Worm (Caenorhabditis elegans) whole organism, late embryonic: ENCODE data around the gene srx-12.
A peak's percentile ranks its signal among the peaks of the same experiment; 100 is the strongest.

Experiments used
- C08G9.2 ChIP-seq: sonication (generic microtip); optimal IDR thresholded peaks from 2 replicates; lab custom pipeline; 2016; ENCODE audit warnings: mild to moderate bottlenecking, missing genetic modification characterization, moderate library complexity, missing compliant biosample characterization
- C38D4.7 ChIP-seq: fragments of 200-800 bp; sonication (Bioruptor generic); optimal IDR thresholded peaks from 2 replicates; lab custom pipeline; 2018; ENCODE audit warnings: mild to moderate bottlenecking, missing genetic modification characterization, moderate library complexity, missing compliant biosample characterization
- F13H6.1 ChIP-seq: sonication (generic microtip); optimal IDR thresholded peaks from 2 replicates; lab custom pipeline; 2016; ENCODE audit warnings: missing genetic modification characterization, missing compliant biosample characterization
- K09A11.1 ChIP-seq: sonication (generic microtip); optimal IDR thresholded peaks from 2 replicates; lab custom pipeline; 2017; ENCODE audit warnings: antibody characterized with exemption, mild to moderate bottlenecking, missing genetic modification characterization, missing compliant biosample characterization; ENCODE audit not compliant: insufficient read depth
- ahr-1 ChIP-seq: sonication (generic microtip); optimal IDR thresholded peaks from 2 replicates; lab custom pipeline; 2016; ENCODE audit warnings: missing genetic modification characterization, missing compliant biosample characterization
- ama-1 ChIP-seq: fragments of 150-350 bp; optimal IDR thresholded peaks from 2 replicates; lab custom pipeline; 2014
- ceh-14 ChIP-seq: sonication (generic microtip); optimal IDR thresholded peaks from 2 replicates; lab custom pipeline; 2016; ENCODE audit warnings: missing genotype, missing genetic modification characterization, missing compliant biosample characterization
- ceh-19 ChIP-seq: fragments of 200-800 bp; sonication (Bioruptor generic); optimal IDR thresholded peaks from 2 replicates; lab custom pipeline; 2018; ENCODE audit warnings: mild to moderate bottlenecking, missing genetic modification characterization, missing compliant biosample characterization
- ceh-2 ChIP-seq: sonication (generic microtip); optimal IDR thresholded peaks from 2 replicates; lab custom pipeline; 2016; ENCODE audit warnings: missing genotype, missing genetic modification characterization, missing compliant biosample characterization
- ceh-24 ChIP-seq: sonication (generic microtip); optimal IDR thresholded peaks from 2 replicates; lab custom pipeline; 2016; ENCODE audit warnings: mild to moderate bottlenecking, missing genetic modification characterization, missing compliant biosample characterization
- ceh-30 ChIP-seq: fragments of 150-350 bp; optimal IDR thresholded peaks from 2 replicates; lab custom pipeline; 2014; ENCODE audit warnings: missing biosample characterization, missing genetic modification characterization
- ceh-45 ChIP-seq: fragments of 200-800 bp; sonication (Bioruptor generic); IDR thresholded peaks from 2 replicates; pipeline ENCODE4 v1.3.6; 2022; ENCODE audit warnings: missing genetic modification reagents, missing genetic modification characterization, missing compliant biosample characterization
- ceh-48 ChIP-seq: sonication (generic microtip); optimal IDR thresholded peaks from 2 replicates; lab custom pipeline; 2016; ENCODE audit warnings: missing genetic modification characterization, inconsistent platforms, missing compliant biosample characterization
- ceh-6 ChIP-seq: fragments of 200-800 bp; sonication (Bioruptor generic); optimal IDR thresholded peaks from 2 replicates; lab custom pipeline; 2018; ENCODE audit warnings: mild to moderate bottlenecking, missing genetic modification characterization, missing compliant biosample characterization
- che-1 ChIP-seq: sonication (generic microtip); optimal IDR thresholded peaks from 2 replicates; lab custom pipeline; 2016; ENCODE audit warnings: mild to moderate bottlenecking, missing genetic modification characterization, missing compliant biosample characterization
- dmd-4 ChIP-seq: sonication (generic microtip); optimal IDR thresholded peaks from 2 replicates; lab custom pipeline; 2016; ENCODE audit warnings: borderline replicate concordance, missing genetic modification characterization, missing compliant biosample characterization
- dve-1 ChIP-seq: sonication (generic microtip); optimal IDR thresholded peaks from 2 replicates; lab custom pipeline; 2017; ENCODE audit warnings: antibody characterized with exemption, mild to moderate bottlenecking, missing genetic modification characterization, missing compliant biosample characterization
- elt-2 ChIP-seq: sonication (generic microtip); optimal IDR thresholded peaks from 2 replicates; lab custom pipeline; 2016; ENCODE audit warnings: missing genetic modification reagents, missing genetic modification characterization, missing compliant biosample characterization
- ets-4 ChIP-seq: sonication (generic microtip); optimal IDR thresholded peaks from 2 replicates; lab custom pipeline; 2016; ENCODE audit warnings: missing genetic modification characterization, missing compliant biosample characterization
- eyg-1 ChIP-seq: sonication (generic microtip); optimal IDR thresholded peaks from 2 replicates; lab custom pipeline; 2016; ENCODE audit warnings: missing genotype, missing genetic modification characterization, missing compliant biosample characterization
- fax-1 ChIP-seq: sonication (generic microtip); optimal IDR thresholded peaks from 2 replicates; lab custom pipeline; 2016; ENCODE audit warnings: missing genotype, missing genetic modification characterization, missing compliant biosample characterization
- fkh-10 ChIP-seq: fragments of 150-350 bp; optimal IDR thresholded peaks from 2 replicates; lab custom pipeline; 2014; ENCODE audit warnings: missing biosample characterization, missing genetic modification reagents, missing genetic modification characterization
- fkh-6 ChIP-seq: sonication (generic microtip); optimal IDR thresholded peaks from 2 replicates; lab custom pipeline; 2016; ENCODE audit warnings: missing genetic modification characterization, missing compliant biosample characterization
- gmeb-2 ChIP-seq: sonication (generic microtip); optimal IDR thresholded peaks from 2 replicates; lab custom pipeline; 2016; ENCODE audit warnings: missing genetic modification characterization, inconsistent platforms, missing compliant biosample characterization
- hlh-13 ChIP-seq: fragments of 200-800 bp; sonication (Bioruptor generic); optimal IDR thresholded peaks from 2 replicates; lab custom pipeline; 2018; ENCODE audit warnings: mild to moderate bottlenecking, missing genetic modification characterization, missing compliant biosample characterization
- hlh-15 ChIP-seq: sonication (generic microtip); optimal IDR thresholded peaks from 2 replicates; lab custom pipeline; 2016; ENCODE audit warnings: missing genetic modification characterization, missing compliant biosample characterization
- hlh-30 ChIP-seq: sonication (generic microtip); optimal IDR thresholded peaks from 2 replicates; lab custom pipeline; 2017; ENCODE audit warnings: antibody characterized with exemption, missing genetic modification characterization, missing compliant biosample characterization; ENCODE audit not compliant: insufficient read depth
- hlh-6 ChIP-seq: sonication (generic microtip); optimal IDR thresholded peaks from 2 replicates; lab custom pipeline; 2016; ENCODE audit warnings: missing genotype, missing genetic modification characterization, missing compliant biosample characterization
- hlh-8 ChIP-seq: sonication (generic microtip); optimal IDR thresholded peaks from 2 replicates; lab custom pipeline; 2016; ENCODE audit warnings: missing genotype, missing genetic modification characterization, missing compliant biosample characterization
- lim-6 ChIP-seq: sonication (generic microtip); optimal IDR thresholded peaks from 2 replicates; lab custom pipeline; 2016; ENCODE audit warnings: missing genetic modification characterization, missing compliant biosample characterization
- mec-3 ChIP-seq: sonication (generic microtip); optimal IDR thresholded peaks from 2 replicates; lab custom pipeline; 2016; ENCODE audit warnings: borderline replicate concordance, missing genetic modification characterization, missing compliant biosample characterization
- nfya-1 ChIP-seq: sonication (generic microtip); optimal IDR thresholded peaks from 2 replicates; lab custom pipeline; 2017; ENCODE audit warnings: missing genetic modification characterization, mild to moderate bottlenecking, missing compliant biosample characterization, antibody characterized with exemption, moderate library complexity
- nhr-11 ChIP-seq: fragments of 150-350 bp; optimal IDR thresholded peaks from 2 replicates; lab custom pipeline; 2014; ENCODE audit warnings: missing biosample characterization, missing genetic modification characterization
- odd-2 ChIP-seq: sonication (generic microtip); optimal IDR thresholded peaks from 2 replicates; lab custom pipeline; 2017; ENCODE audit warnings: antibody characterized with exemption, mild to moderate bottlenecking, missing genetic modification characterization, missing compliant biosample characterization
- pag-3 ChIP-seq: sonication (generic microtip); optimal IDR thresholded peaks from 2 replicates; lab custom pipeline; 2016; ENCODE audit warnings: missing compliant biosample characterization, missing genetic modification characterization, borderline replicate concordance
- pax-1 ChIP-seq: fragments of 150-350 bp; optimal IDR thresholded peaks from 2 replicates; lab custom pipeline; 2014; ENCODE audit warnings: missing biosample characterization, missing genetic modification characterization
- pha-2 ChIP-seq: sonication (generic microtip); optimal IDR thresholded peaks from 2 replicates; lab custom pipeline; 2017; ENCODE audit warnings: mild to moderate bottlenecking, missing genetic modification characterization, missing compliant biosample characterization
- pha-4 ChIP-seq: fragments of 150-350 bp; optimal IDR thresholded peaks from 2 replicates; lab custom pipeline; 2018; ENCODE audit warnings: missing biosample characterization, missing genetic modification reagents, missing genetic modification characterization
- pqm-1 ChIP-seq: sonication (generic microtip); optimal IDR thresholded peaks from 2 replicates; lab custom pipeline; 2016; ENCODE audit warnings: missing genetic modification characterization, missing compliant biosample characterization
- pros-1 ChIP-seq: fragments of 150-350 bp; optimal IDR thresholded peaks from 2 replicates; lab custom pipeline; 2014; ENCODE audit warnings: missing biosample characterization, missing genetic modification reagents, missing genetic modification characterization
- ref-2 ChIP-seq: sonication (generic microtip); optimal IDR thresholded peaks from 2 replicates; lab custom pipeline; 2016; ENCODE audit warnings: missing genetic modification characterization, missing compliant biosample characterization
- sdc-2 ChIP-seq: sonication (generic microtip); optimal IDR thresholded peaks from 2 replicates; lab custom pipeline; 2016; ENCODE audit warnings: missing genotype, missing genetic modification characterization, missing compliant biosample characterization
- sox-4 ChIP-seq: sonication (generic microtip); optimal IDR thresholded peaks from 2 replicates; lab custom pipeline; 2017; ENCODE audit warnings: mild to moderate bottlenecking, missing genetic modification characterization, inconsistent platforms, missing compliant biosample characterization
- syd-9 ChIP-seq: sonication (generic microtip); optimal IDR thresholded peaks from 2 replicates; lab custom pipeline; 2016; ENCODE audit warnings: mild to moderate bottlenecking, missing genetic modification characterization, moderate library complexity, missing compliant biosample characterization
- tbx-7 ChIP-seq: sonication (generic microtip); optimal IDR thresholded peaks from 2 replicates; lab custom pipeline; 2016; ENCODE audit warnings: missing genotype, missing genetic modification characterization, missing compliant biosample characterization
- unc-42 ChIP-seq: sonication (generic microtip); optimal IDR thresholded peaks from 2 replicates; lab custom pipeline; 2016; ENCODE audit warnings: missing genotype, missing genetic modification characterization, missing compliant biosample characterization
- unc-55 ChIP-seq: sonication (generic microtip); optimal IDR thresholded peaks from 2 replicates; lab custom pipeline; 2017; ENCODE audit warnings: missing biosample characterization, missing genetic modification reagents, missing genetic modification characterization
- zip-5 ChIP-seq: sonication (generic microtip); optimal IDR thresholded peaks from 2 replicates; lab custom pipeline; 2016; ENCODE audit warnings: missing genetic modification characterization, missing compliant biosample characterization
- ztf-16 ChIP-seq: sonication (generic microtip); optimal IDR thresholded peaks from 2 replicates; lab custom pipeline; 2017; ENCODE audit warnings: missing genetic modification characterization, missing compliant biosample characterization

srx-12 gene

DNA sequence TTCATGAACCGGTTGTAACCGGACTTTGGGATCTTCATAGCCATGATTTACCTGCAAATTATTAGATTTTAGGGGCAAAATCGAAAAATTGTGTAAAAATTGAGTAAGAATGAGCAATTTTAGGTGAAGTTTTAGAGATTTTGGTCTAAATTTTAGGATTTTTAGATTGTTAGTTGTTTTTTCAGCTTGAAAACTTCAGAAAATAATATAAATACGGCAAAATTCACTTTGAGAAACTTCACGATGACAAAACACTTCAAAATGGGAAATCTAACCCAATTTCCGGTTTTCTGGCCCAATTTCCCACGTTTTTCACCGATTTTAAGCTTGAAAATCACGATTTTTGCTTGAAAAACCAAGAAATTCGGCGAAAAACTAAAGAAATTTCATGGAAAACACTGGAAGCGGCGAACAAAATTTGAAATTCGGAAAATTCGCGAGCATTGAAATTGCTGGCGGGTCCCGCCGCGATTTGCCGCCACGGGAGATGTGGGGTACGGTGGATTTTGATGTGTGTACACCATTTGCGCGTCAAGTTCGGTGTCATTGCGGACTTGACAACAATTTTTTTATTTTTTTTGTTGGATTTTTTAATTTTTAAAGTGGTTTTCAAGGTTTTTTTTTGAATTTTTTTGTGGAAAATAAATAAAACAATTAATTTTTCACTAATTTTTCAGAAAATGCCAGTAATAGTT is 48.2 kb downstream of the srx-12 start, which contains the start of the genes cct-8 and Y55F3AR.2 (continued):
- TF ChIP-seq dve-1 (tag; lab: Kevin White, UChicago) (peak; percentile 43), elt-2 (tag; lab: Kevin White, UChicago) (peak; percentile 77), sox-4 (tag; lab: Kevin White, UChicago) (no peak), gmeb-2 (tag; lab: Kevin White, UChicago) (peak; percentile 45), nfya-1 (tag; lab: Kevin White, UChicago) (peak; percentile 97), ceh-14 (tag; lab: Kevin White, UChicago) (peak; percentile 83), unc-42 (peak; percentile 80), fkh-6 (tag; lab: Kevin White, UChicago) (no peak), ceh-19 (GFP tag; lab: Kevin White, UChicago) (peak; percentile 51), ref-2 (no peak), lim-6 (tag; lab: Kevin White, UChicago) (peak; percentile 16), mec-3 (no peak), eyg-1 (tag; lab: Kevin White, UChicago) (peak; percentile 33), hlh-6 (no peak), fax-1 (tag; lab: Kevin White, UChicago) (no peak), C08G9.2 (peak; percentile 63), ahr-1 (tag; lab: Kevin White, UChicago) (peak; percentile 16), ceh-6 (GFP tag; lab: Kevin White, UChicago) (peak; percentile 40), ceh-48 (peak; percentile 31), ceh-24 (no peak), zip-5 (tag; lab: Kevin White, UChicago) (no peak), dmd-4 (tag; lab: Kevin White, UChicago) (no peak), hlh-8 (peak; percentile 10), syd-9 (tag; lab: Kevin White, UChicago) (peak; percentile 9), ceh-2 (tag; lab: Kevin White, UChicago) (no peak), che-1 (tag; lab: Kevin White, UChicago) (peak; percentile 40), pha-4 (no peak), fkh-10 (GFP tag; lab: Kevin White, UChicago) (no peak), pros-1 (tag; lab: Kevin White, UChicago) (no peak), tbx-7 (tag; lab: Kevin White, UChicago) (no peak), sdc-2 (no peak), nhr-11 (tag; lab: Kevin White, UChicago) (no peak), C38D4.7 (GFP tag; lab: Kevin White, UChicago) (peak; percentile 27), pag-3 (tag; lab: Kevin White, UChicago) (no peak), ama-1 (lab: Kevin White, UChicago) (no peak), hlh-30 (tag; lab: Kevin White, UChicago) (peak; percentile 40), pax-1 (tag; lab: Kevin White, UChicago) (peak; percentile 52), ets-4 (tag; lab: Kevin White, UChicago) (peak; percentile 64), ceh-45 (GFP tag; lab: Robert Waterston, UW) (no peak), K09A11.1 (tag; lab: Kevin White, UChicago) (no peak), odd-2 (tag; lab: Kevin White, UChicago) (no peak), unc-55 (GFP tag; lab: Kevin White, UChicago) (peak; percentile 35)

- TF ChIP-seq syd-9 (tag; lab: Kevin White, UChicago) (no peak), ets-4 (tag; lab: Kevin White, UChicago) (no peak), eyg-1 (tag; lab: Kevin White, UChicago) (no peak), elt-2 (tag; lab: Kevin White, UChicago) (no peak), ceh-6 (GFP tag; lab: Kevin White, UChicago) (no peak), ztf-16 (tag; lab: Kevin White, UChicago) (no peak), F13H6.1 (tag; lab: Kevin White, UChicago) (no peak), pha-2 (tag; lab: Kevin White, UChicago) (no peak), hlh-13 (GFP tag; lab: Kevin White, UChicago) (no peak), pax-1 (tag; lab: Kevin White, UChicago) (no peak), K09A11.1 (tag; lab: Kevin White, UChicago) (no peak), pqm-1 (tag; lab: Kevin White, UChicago) (no peak), sox-4 (tag; lab: Kevin White, UChicago) (no peak), hlh-8 (no peak), ceh-30 (tag; lab: Kevin White, UChicago) (no peak), hlh-15 (tag; lab: Kevin White, UChicago) (no peak)
- TF ChIP-seq, all 69 proteins: peak for 0
Observed at ce11 chrIV:1096154-1096553, 50.4 kb downstream of the srx-12 start.
